Fruit fly (Drosophila melanogaster): Measurements from ENCODE around the gene CG43076.

CG43076 gene

DNA sequence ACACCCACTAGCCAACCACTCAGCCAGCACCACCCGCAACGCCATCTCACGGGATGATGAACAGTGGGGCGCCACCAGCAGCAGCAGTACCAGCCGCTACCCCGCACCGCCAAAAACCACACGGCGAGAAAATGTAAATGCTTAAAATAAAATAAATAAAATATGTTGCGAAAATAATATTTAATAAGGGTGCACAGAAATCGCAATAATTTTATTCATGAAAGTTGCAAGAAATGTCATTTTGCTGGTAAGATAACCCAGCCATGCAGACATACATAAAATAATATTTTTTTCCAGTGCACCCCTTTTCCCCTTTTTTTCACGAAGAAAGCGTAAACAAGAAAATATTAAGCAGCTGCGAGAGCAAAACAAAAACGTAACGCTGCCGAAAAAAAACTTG lies 7.3 kb downstream of the CG43076 start (continued):
- TF ChIP-seq CG18764 (GFP tag; optimal IDR thresholded peaks at IDR 0.05): peak; percentile 6
- no peak for TF ChIP-seq chm (GFP tag; IDR thresholded peaks at IDR 0.05)
- peak; percentile 32 for TF ChIP-seq CG1647 (GFP tag; optimal IDR thresholded peaks at IDR 0.05)
- peak; percentile 72 for TF ChIP-seq CG13296 (GFP tag; optimal IDR thresholded peaks at IDR 0.05)
- TF ChIP-seq CG10147 (GFP tag; optimal IDR thresholded peaks at IDR 0.05): peak; percentile 64
- no peak for TF ChIP-seq p53 (GFP tag; optimal IDR thresholded peaks at IDR 0.05)
- TF ChIP-seq CG34376 (GFP tag; optimal IDR thresholded peaks at IDR 0.05): no peak
- TF ChIP-seq CG18619 (GFP tag; optimal IDR thresholded peaks at IDR 0.05): peak; percentile 44
- TF ChIP-seq CG14050 (GFP tag; IDR thresholded peaks at IDR 0.05): peak; percentile 41; the same call in 2 of the 3 replicates
- no peak for TF ChIP-seq knrl (GFP tag; IDR thresholded peaks at IDR 0.05; ENCODE audit: partially characterized antibody)
- peak; percentile 35 for TF ChIP-seq CG15011 (GFP tag; optimal IDR thresholded peaks at IDR 0.05)
- peak; percentile 45 for TF ChIP-seq Asciz (GFP tag; optimal IDR thresholded peaks at IDR 0.05)
- TF ChIP-seq CG7556 (GFP tag; optimal IDR thresholded peaks at IDR 0.05): peak; percentile 85
- TF ChIP-seq jing (GFP tag; optimal IDR thresholded peaks at IDR 0.05): peak; percentile 11
- TF ChIP-seq lmd (GFP tag; IDR thresholded peaks at IDR 0.05): peak; percentile 71
- peak; percentile 39 for TF ChIP-seq CG12071 (GFP tag; optimal IDR thresholded peaks at IDR 0.05)
- TF ChIP-seq scrt (GFP tag; optimal IDR thresholded peaks at IDR 0.05): peak; percentile 66
- peak; percentile 78 for TF ChIP-seq dmrt99B (tag; optimal IDR thresholded peaks at IDR 0.05)
- no peak for TF ChIP-seq tup (GFP tag; optimal IDR thresholded peaks at IDR 0.05)
- TF ChIP-seq CG13775 (GFP tag; optimal IDR thresholded peaks at IDR 0.05): peak; percentile 51
- no peak for TF ChIP-seq prd (optimal IDR thresholded peaks at IDR 0.05)
- TF ChIP-seq prd (GFP tag; IDR thresholded peaks at IDR 0.05): peak; percentile 81
- TF ChIP-seq bab2 (GFP tag; optimal IDR thresholded peaks at IDR 0.05): peak; percentile 21
- TF ChIP-seq CG4617 (GFP tag; optimal IDR thresholded peaks at IDR 0.05; ENCODE audit: borderline replicate concordance): no peak
- TF ChIP-seq D19A (tag; optimal IDR thresholded peaks at IDR 0.05): peak; percentile 51
- no peak for TF ChIP-seq NK7.1 (GFP tag; optimal IDR thresholded peaks at IDR 0.05)
- TF ChIP-seq sd (tag; optimal IDR thresholded peaks at IDR 0.05): no peak
- TF ChIP-seq wor (GFP tag; IDR thresholded peaks at IDR 0.05): peak; percentile 42; the same call in 1 of the 2 replicates
- TF ChIP-seq gce (GFP tag; IDR thresholded peaks at IDR 0.05): no peak
- no peak for TF ChIP-seq Mes4 (GFP tag; optimal IDR thresholded peaks at IDR 0.05)
- peak; percentile 78 for TF ChIP-seq CG11504 (tag; optimal IDR thresholded peaks at IDR 0.05)
- no peak for TF ChIP-seq psq (GFP tag; optimal IDR thresholded peaks at IDR 0.05)
- TF ChIP-seq CG16815 (GFP tag; optimal IDR thresholded peaks at IDR 0.05): no peak
- TF ChIP-seq tgo (GFP tag; IDR thresholded peaks at IDR 0.05): peak; percentile 72
- TF ChIP-seq odd (GFP tag; optimal IDR thresholded peaks at IDR 0.05): peak; percentile 21
- TF ChIP-seq CG10543 (GFP tag; optimal IDR thresholded peaks at IDR 0.05): peak; percentile 67
- TF ChIP-seq Gsc (GFP tag; IDR thresholded peaks at IDR 0.05): no peak
- no peak for TF ChIP-seq hkb (optimal IDR thresholded peaks at IDR 0.05)
- TF ChIP-seq hkb (GFP tag; IDR thresholded peaks at IDR 0.05): peak; percentile 79
- TF ChIP-seq Hmr (GFP tag; optimal IDR thresholded peaks at IDR 0.05): peak; percentile 79
- no peak for TF ChIP-seq luna (GFP tag; optimal IDR thresholded peaks at IDR 0.05)
- no peak for TF ChIP-seq CG3995 (GFP tag; optimal IDR thresholded peaks at IDR 0.05)
- no peak for TF ChIP-seq gcm2 (GFP tag; optimal IDR thresholded peaks at IDR 0.05)
- TF ChIP-seq CG17385 (GFP tag; optimal IDR thresholded peaks at IDR 0.05): peak; percentile 61
- TF ChIP-seq Eip74EF (GFP tag; optimal IDR thresholded peaks at IDR 0.05): peak in 1 of 2 experiments; percentile 29
- TF ChIP-seq yki (optimal IDR thresholded peaks at IDR 0.05): no peak
- peak; percentile 63 for TF ChIP-seq CG2712 (tag; optimal IDR thresholded peaks at IDR 0.05)
- peak; percentile 61 for TF ChIP-seq H2.0 (GFP tag; IDR thresholded peaks at IDR 0.05)
- TF ChIP-seq Doc2 (GFP tag; IDR thresholded peaks at IDR 0.05): no peak
- TF ChIP-seq CG11695 (GFP tag; IDR thresholded peaks at IDR 0.05): peak; percentile 59; the same call in 1 of the 3 replicates
- peak; percentile 29 for TF ChIP-seq CG11723 (GFP tag; optimal IDR thresholded peaks at IDR 0.05)
- peak; percentile 78 for TF ChIP-seq Hand (GFP tag; optimal IDR thresholded peaks at IDR 0.05)
